Worm (Caenorhabditis elegans) whole organism, L3 larva: ENCODE measurements around the gene B0361.4.

Experiments used
- R02D3.7 ChIP-seq: fragments of 150-350 bp; optimal IDR thresholded peaks from 2 replicates; lab custom pipeline; 2014; ENCODE audit warnings: missing biosample characterization, missing genetic modification characterization
- ZK546.5 ChIP-seq: sonication (generic microtip); optimal IDR thresholded peaks from 2 replicates; lab custom pipeline; 2017; ENCODE audit warnings: missing biosample characterization, missing genetic modification characterization
- aly-2 ChIP-seq: fragments of 150-350 bp; optimal IDR thresholded peaks from 2 replicates; lab custom pipeline; 2014; ENCODE audit warnings: missing biosample characterization, missing genetic modification characterization
- ama-1 ChIP-seq: fragments of 150-350 bp; optimal IDR thresholded peaks from 2 replicates; lab custom pipeline; 2018
- ceh-28 ChIP-seq: fragments of 150-350 bp; optimal IDR thresholded peaks from 2 replicates; lab custom pipeline; 2014; ENCODE audit warnings: missing biosample characterization, missing genetic modification reagents, missing genetic modification characterization
- daf-12 ChIP-seq: fragments of 150-350 bp; optimal IDR thresholded peaks from 2 replicates; lab custom pipeline; 2014; ENCODE audit warnings: missing biosample characterization, missing genetic modification reagents, missing genetic modification characterization
- egl-27 ChIP-seq: sonication (generic microtip); optimal IDR thresholded peaks from 4 replicates; lab custom pipeline; 2017; ENCODE audit warnings: missing biosample characterization, missing genetic modification reagents, missing genetic modification characterization
- egl-5 ChIP-seq: fragments of 150-350 bp; optimal IDR thresholded peaks from 2 replicates; lab custom pipeline; 2017; ENCODE audit warnings: missing biosample characterization, missing genetic modification reagents, missing genetic modification characterization, inconsistent platforms
- elt-1 ChIP-seq: fragments of 150-350 bp; optimal IDR thresholded peaks from 2 replicates; lab custom pipeline; 2014; ENCODE audit warnings: missing biosample characterization, missing genetic modification characterization
- elt-3 ChIP-seq, 3 experiments: fragments of 150-350 bp in 1 of 3; sonication (generic microtip) in 2 of 3; optimal IDR thresholded peaks; 2 replicates in 2 of 3; 4 replicates in 1 of 3; lab custom pipeline; 2014 to 2017; ENCODE audit warnings: missing biosample characterization in 3 of 3, missing genetic modification characterization in 3 of 3
- eor-1 ChIP-seq, 2 experiments: fragments of 150-350 bp; optimal IDR thresholded peaks; 2 replicates each; lab custom pipeline; 2014 to 2018; ENCODE audit warnings: missing biosample characterization in 2 of 2, missing genetic modification characterization in 2 of 2
- fkh-10 ChIP-seq: sonication (generic microtip); optimal IDR thresholded peaks from 2 replicates; lab custom pipeline; 2017; ENCODE audit warnings: missing biosample characterization, missing genetic modification reagents, missing genetic modification characterization
- fkh-2 ChIP-seq: fragments of 150-350 bp; optimal IDR thresholded peaks from 2 replicates; lab custom pipeline; 2014; ENCODE audit warnings: missing biosample characterization, missing genetic modification reagents, missing genetic modification characterization
- fos-1 ChIP-seq: fragments of 150-350 bp; optimal IDR thresholded peaks from 2 replicates; lab custom pipeline; 2014; ENCODE audit warnings: missing biosample characterization, missing genetic modification characterization
- lin-15B ChIP-seq: fragments of 150-350 bp; optimal IDR thresholded peaks from 2 replicates; lab custom pipeline; 2014; ENCODE audit warnings: missing biosample characterization, missing genetic modification characterization
- lsy-12 ChIP-seq: sonication (generic microtip); optimal IDR thresholded peaks from 2 replicates; lab custom pipeline; 2016; ENCODE audit warnings: mild to moderate bottlenecking, missing genetic modification characterization, missing compliant biosample characterization
- mdl-1 ChIP-seq: fragments of 150-350 bp; optimal IDR thresholded peaks from 2 replicates; lab custom pipeline; 2014; ENCODE audit warnings: missing biosample characterization, missing genetic modification characterization
- mml-1 ChIP-seq: fragments of 150-350 bp; sonication (generic microtip); optimal IDR thresholded peaks from 3 replicates; lab custom pipeline; 2014; ENCODE audit warnings: missing biosample characterization, missing genetic modification characterization
- nfya-1 ChIP-seq: sonication (generic microtip); optimal IDR thresholded peaks from 2 replicates; lab custom pipeline; 2017; ENCODE audit warnings: missing genetic modification characterization, mild to moderate bottlenecking, missing compliant biosample characterization, antibody characterized with exemption, moderate library complexity; ENCODE audit not compliant: insufficient read depth
- nhr-11 ChIP-seq: fragments of 150-350 bp; optimal IDR thresholded peaks from 2 replicates; lab custom pipeline; 2014; ENCODE audit warnings: missing biosample characterization, missing genetic modification characterization
- nhr-23 ChIP-seq: fragments of 150-350 bp; optimal IDR thresholded peaks from 2 replicates; lab custom pipeline; 2014; ENCODE audit warnings: missing biosample characterization, missing genetic modification reagents, missing genetic modification characterization
- nhr-237 ChIP-seq: fragments of 150-350 bp; optimal IDR thresholded peaks from 2 replicates; lab custom pipeline; 2014; ENCODE audit warnings: missing biosample characterization, missing genetic modification characterization
- nhr-25 ChIP-seq: sonication (generic microtip); optimal IDR thresholded peaks from 2 replicates; lab custom pipeline; 2017; ENCODE audit warnings: missing biosample characterization, missing genetic modification characterization
- nhr-28 ChIP-seq: fragments of 150-350 bp; optimal IDR thresholded peaks from 2 replicates; lab custom pipeline; 2014; ENCODE audit warnings: missing biosample characterization, missing genetic modification characterization
- nhr-43 ChIP-seq: sonication (generic microtip); optimal IDR thresholded peaks from 2 replicates; lab custom pipeline; 2016; ENCODE audit warnings: mild to moderate bottlenecking, missing genetic modification characterization, missing compliant biosample characterization; ENCODE audit not compliant: poor library complexity, severe bottlenecking
- nhr-67 ChIP-seq: fragments of 150-350 bp; optimal IDR thresholded peaks from 2 replicates; lab custom pipeline; 2014; ENCODE audit warnings: missing biosample characterization, missing genetic modification characterization
- nhr-76 ChIP-seq: fragments of 150-350 bp; sonication (generic microtip); optimal IDR thresholded peaks from 5 replicates; lab custom pipeline; 2014; ENCODE audit warnings: missing biosample characterization, missing genetic modification characterization
- nhr-77 ChIP-seq: fragments of 150-350 bp; optimal IDR thresholded peaks from 2 replicates; lab custom pipeline; 2014; ENCODE audit warnings: missing biosample characterization, missing genetic modification characterization
- pha-4 ChIP-seq: fragments of 150-350 bp; optimal IDR thresholded peaks from 2 replicates; lab custom pipeline; 2014; ENCODE audit warnings: missing biosample characterization, missing genetic modification reagents, missing genetic modification characterization
- pqm-1 ChIP-seq: fragments of 150-350 bp; optimal IDR thresholded peaks from 2 replicates; lab custom pipeline; 2017; ENCODE audit warnings: missing biosample characterization, missing genetic modification characterization, inconsistent platforms
- snpc-4 ChIP-seq: fragments of 150-350 bp; optimal IDR thresholded peaks from 2 replicates; lab custom pipeline; 2014; ENCODE audit warnings: missing biosample characterization, missing genetic modification characterization
- tbx-2 ChIP-seq: sonication (generic microtip); optimal IDR thresholded peaks from 2 replicates; lab custom pipeline; 2016; ENCODE audit warnings: mild to moderate bottlenecking, missing genetic modification characterization, missing compliant biosample characterization
- unc-39 ChIP-seq: sonication (generic microtip); optimal IDR thresholded peaks from 4 replicates; lab custom pipeline; 2017; ENCODE audit warnings: missing biosample characterization, missing genetic modification characterization
- zag-1 ChIP-seq: fragments of 150-350 bp; optimal IDR thresholded peaks from 2 replicates; lab custom pipeline; 2014; ENCODE audit warnings: missing biosample characterization, missing genetic modification characterization

B0361.4 gene

DNA sequence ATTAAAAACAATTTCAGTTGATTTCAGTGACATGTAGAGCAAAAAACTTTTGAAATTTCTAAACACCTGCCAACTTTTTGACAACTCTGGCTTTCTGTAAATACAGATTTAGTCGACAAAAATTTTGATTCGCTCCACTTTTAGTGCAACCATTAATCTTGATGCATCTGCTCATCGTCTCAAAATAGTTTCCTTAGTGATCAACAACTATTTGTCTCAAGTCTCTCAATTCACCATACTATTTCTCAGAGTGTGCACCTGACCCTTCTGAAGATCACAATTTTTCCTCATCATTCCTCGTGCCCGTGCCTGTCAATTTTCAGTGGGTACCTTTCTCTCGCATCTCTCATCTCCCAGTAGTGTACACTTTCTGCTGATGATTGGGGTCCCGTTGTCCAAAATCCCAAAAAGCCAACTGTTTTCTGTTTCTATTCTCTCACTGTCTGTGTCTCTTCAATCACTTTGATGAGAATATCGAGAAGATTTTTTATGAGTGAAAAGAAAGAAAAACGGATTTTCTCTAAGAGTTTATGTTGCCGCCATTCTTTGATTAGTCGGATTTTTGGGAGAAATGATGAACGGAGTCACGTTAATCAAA, 41.8 kb upstream of the B0361.4 start (continued):
- TF ChIP-seq snpc-4 (tag; lab: Kevin White, UChicago) (no peak), ama-1 (lab: Kevin White, UChicago) (no peak)

ce11 chrIII:7221103-7221502, 37.7 kb upstream of the B0361.4 start:
- no peak for TF ChIP-seq nhr-77
- no peak for TF ChIP-seq nhr-67 (tag; lab: Kevin White, UChicago)
- no peak for TF ChIP-seq pqm-1 (tag; lab: Kevin White, UChicago)
- no peak for TF ChIP-seq nhr-237
- TF ChIP-seq nhr-23 (tag; lab: Kevin White, UChicago): no peak

DNA sequence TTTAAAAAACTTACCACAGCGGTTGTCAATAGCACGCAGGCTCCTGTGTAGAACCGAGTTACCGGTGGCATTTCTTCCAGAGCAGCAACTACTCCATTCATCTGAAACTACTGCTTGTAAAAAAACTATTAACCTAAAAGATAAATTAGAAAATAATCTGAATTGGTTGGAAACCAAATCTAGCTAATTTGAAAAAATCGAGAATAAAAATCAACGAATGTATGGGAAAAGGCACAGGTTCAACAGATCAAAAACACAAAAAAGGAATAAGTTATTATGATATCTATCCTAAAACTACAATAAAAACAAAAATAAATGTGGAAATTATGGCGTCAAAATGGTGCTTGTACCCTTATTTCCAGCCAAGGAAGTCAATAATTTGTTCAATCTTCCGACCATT, 35.8 kb upstream of the B0361.4 start, which contains the start of gene der-2:
Gene der-2 (minus strand): TSS at position 101 of the 400 bp plus-strand sequence.
- TF ChIP-seq tbx-2 (tag; lab: Kevin White, UChicago) (no peak), mml-1 (tag; lab: Kevin White, UChicago) (no peak), ceh-28 (tag; lab: Kevin White, UChicago) (no peak), ZK546.5 (tag; lab: Kevin White, UChicago) (no peak), pha-4 (no peak), lsy-12 (tag; lab: Kevin White, UChicago) (no peak), zag-1 (tag; lab: Kevin White, UChicago) (no peak), egl-5 (tag; lab: Kevin White, UChicago) (no peak)
- TF ChIP-seq, all 47 proteins: peak for 0

ce11 chrIII:7226607-7227006, 32.2 kb upstream of the B0361.4 start, which contains the start of gene hsp-75:
hsp-75 (minus strand) TSS chrIII:7226707.
- TF ChIP-seq unc-39 (tag; lab: Kevin White, UChicago) (no peak), nhr-67 (tag; lab: Kevin White, UChicago) (no peak), lin-15B (tag; lab: Kevin White, UChicago) (no peak), nhr-76 (tag; lab: Kevin White, UChicago) (no peak), egl-5 (tag; lab: Kevin White, UChicago) (no peak), pha-4 (no peak), nhr-43 (tag; lab: Kevin White, UChicago) (no peak), eor-1 (tag; optimal IDR thresholded peaks at IDR 0.05; lab: Kevin White, UChicago) (no peak), daf-12 (tag; lab: Kevin White, UChicago) (no peak), nhr-25 (tag; lab: Kevin White, UChicago) (no peak), fos-1 (tag; lab: Kevin White, UChicago) (no peak), aly-2 (tag; lab: Kevin White, UChicago) (no peak), fkh-10 (no peak), egl-27 (no peak), ceh-28 (tag; lab: Kevin White, UChicago) (no peak), lsy-12 (tag; lab: Kevin White, UChicago) (no peak), ama-1 (lab: Kevin White, UChicago) (no peak), nfya-1 (tag; lab: Kevin White, UChicago) (no peak), elt-3 (tag; optimal IDR thresholded peaks at IDR 0.05; lab: Kevin White, UChicago) (no peak), R02D3.7 (tag; lab: Kevin White, UChicago) (no peak)

DNA sequence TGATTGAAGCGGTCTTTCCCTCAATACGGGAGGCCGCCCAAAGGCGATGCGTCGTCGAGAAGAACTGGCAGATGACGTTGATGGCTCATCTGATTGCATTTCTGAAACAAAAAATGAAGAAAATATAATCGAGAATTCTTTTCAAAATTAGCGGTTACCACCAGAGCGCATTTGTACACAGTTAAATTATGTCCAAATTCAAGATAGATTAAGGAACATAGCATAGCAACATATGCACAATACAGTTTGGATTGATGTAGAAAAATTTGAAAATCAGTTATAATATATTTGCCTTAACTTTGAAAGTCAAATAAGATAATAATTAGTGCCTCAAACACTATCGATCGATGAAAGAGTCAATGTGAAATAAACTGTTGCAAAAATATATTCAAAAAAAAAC, 29.1 kb upstream of the B0361.4 start, which contains the start of gene R151.8:
Gene R151.8 (minus strand): TSS at position 101 of the 400 bp plus-strand sequence.
- TF ChIP-seq nhr-237 (no peak), pqm-1 (tag; lab: Kevin White, UChicago) (no peak), mml-1 (tag; lab: Kevin White, UChicago) (no peak), mdl-1 (tag; lab: Kevin White, UChicago) (no peak), daf-12 (tag; lab: Kevin White, UChicago) (no peak)

DNA sequence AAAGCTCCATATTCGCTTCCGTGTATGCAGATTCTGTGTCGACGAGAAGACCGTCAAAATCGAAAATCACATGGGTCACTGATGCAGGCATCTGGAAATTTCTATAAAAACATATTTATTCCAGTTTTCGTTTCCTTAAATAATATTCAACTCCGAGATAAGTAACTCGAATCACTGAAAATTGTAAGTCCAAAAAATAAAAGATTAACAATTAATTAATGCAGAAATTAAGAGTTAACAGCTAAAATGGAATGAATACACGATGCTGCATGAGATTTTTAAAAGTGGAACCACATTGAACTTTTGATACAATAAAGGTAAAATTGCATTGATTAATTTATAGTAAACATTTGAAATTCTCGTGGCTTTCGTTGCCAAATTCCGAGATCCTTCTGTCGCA, 27.9 kb upstream of the B0361.4 start, which contains the start of gene R151.10:
Gene R151.10 (minus strand): TSS at position 101 of the 400 bp plus-strand sequence.
- TF ChIP-seq mdl-1 (tag; lab: Kevin White, UChicago): no peak
- TF ChIP-seq nhr-43 (tag; lab: Kevin White, UChicago): no peak
- TF ChIP-seq R02D3.7 (tag; lab: Kevin White, UChicago): no peak
- no peak for TF ChIP-seq ZK546.5 (tag; lab: Kevin White, UChicago)
- TF ChIP-seq ama-1 (lab: Kevin White, UChicago): no peak
- TF ChIP-seq egl-5 (tag; lab: Kevin White, UChicago): no peak
- no peak for TF ChIP-seq tbx-2 (tag; lab: Kevin White, UChicago)
- TF ChIP-seq elt-1 (tag; lab: Kevin White, UChicago): no peak
- TF ChIP-seq lsy-12 (tag; lab: Kevin White, UChicago): no peak
- TF ChIP-seq nhr-28 (tag; lab: Kevin White, UChicago): no peak
- TF ChIP-seq fkh-2 (tag; lab: Kevin White, UChicago): no peak
- no peak for TF ChIP-seq nhr-11 (tag; lab: Kevin White, UChicago)
- TF ChIP-seq nhr-237: no peak
- TF ChIP-seq nfya-1 (tag; lab: Kevin White, UChicago): no peak
- no peak for TF ChIP-seq nhr-23 (tag; lab: Kevin White, UChicago)
- TF ChIP-seq, all 47 proteins: peak for 0
